Worm (Caenorhabditis elegans): ENCODE measurements around the gene C27C12.3.
A peak's percentile ranks its signal among the peaks of the same experiment; 100 is the strongest.

Gene C27C12.3

DNA sequence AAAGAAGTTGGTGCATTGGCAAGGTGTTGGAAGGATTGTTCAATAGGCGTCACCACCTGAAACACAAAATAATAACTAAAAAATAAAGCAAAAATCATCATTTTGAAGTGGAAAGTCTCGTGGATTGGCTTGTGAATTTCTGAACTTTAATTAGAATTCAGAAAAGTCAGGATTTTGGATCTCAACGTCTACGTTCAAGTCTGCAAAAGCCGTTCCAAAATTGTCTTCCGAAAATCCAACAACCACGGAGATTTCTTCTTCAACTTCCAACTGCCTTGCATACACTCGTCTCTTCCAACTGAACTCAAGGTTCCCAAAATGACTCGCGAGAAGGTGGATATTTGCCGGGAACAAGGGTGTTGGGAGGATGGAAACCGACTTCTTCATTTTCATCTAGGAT lies at the start of gene C27C12.3:
Gene C27C12.3 (minus strand): TSS at position 101 of the 400 bp plus-strand sequence.
- no peak for TF ChIP-seq irx-1 (tag; optimal IDR thresholded peaks at IDR 0.05)
- no peak for TF ChIP-seq efl-1 (optimal IDR thresholded peaks at IDR 0.05)
- no peak for TF ChIP-seq efl-1 (GFP tag; optimal IDR thresholded peaks at IDR 0.05 in 1 of 2)
- no peak for TF ChIP-seq unc-86 (tag; optimal IDR thresholded peaks at IDR 0.05)
- TF ChIP-seq hlh-17 (GFP tag; optimal IDR thresholded peaks at IDR 0.05; ENCODE audit: borderline replicate concordance), result no peak

DNA sequence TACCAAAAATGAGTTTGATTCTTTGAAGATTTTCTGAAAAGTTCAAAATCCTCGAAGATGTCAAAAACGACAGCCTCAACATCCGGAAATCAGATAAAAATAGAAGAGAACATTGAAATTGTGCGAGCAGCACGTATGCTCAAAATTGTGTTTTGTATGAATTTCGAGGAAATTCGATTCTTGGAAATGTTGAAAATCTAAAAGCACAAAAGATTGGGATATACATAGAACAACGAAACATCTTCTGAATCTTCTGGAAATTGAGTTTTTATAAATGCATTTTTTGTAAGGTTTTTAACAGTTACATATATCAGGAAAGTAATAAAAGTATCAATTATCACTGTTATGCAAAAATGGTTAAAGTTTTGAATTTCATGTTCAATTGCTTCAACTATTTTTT lies 45.0 kb upstream of the C27C12.3 start:
- TF ChIP-seq ama-1 (optimal IDR thresholded peaks at IDR 0.05) (no peak), fkh-10 (GFP tag; optimal IDR thresholded peaks at IDR 0.05) (peak; percentile 50), isw-1 (GFP tag; IDR thresholded peaks at IDR 0.05) (no peak)

DNA sequence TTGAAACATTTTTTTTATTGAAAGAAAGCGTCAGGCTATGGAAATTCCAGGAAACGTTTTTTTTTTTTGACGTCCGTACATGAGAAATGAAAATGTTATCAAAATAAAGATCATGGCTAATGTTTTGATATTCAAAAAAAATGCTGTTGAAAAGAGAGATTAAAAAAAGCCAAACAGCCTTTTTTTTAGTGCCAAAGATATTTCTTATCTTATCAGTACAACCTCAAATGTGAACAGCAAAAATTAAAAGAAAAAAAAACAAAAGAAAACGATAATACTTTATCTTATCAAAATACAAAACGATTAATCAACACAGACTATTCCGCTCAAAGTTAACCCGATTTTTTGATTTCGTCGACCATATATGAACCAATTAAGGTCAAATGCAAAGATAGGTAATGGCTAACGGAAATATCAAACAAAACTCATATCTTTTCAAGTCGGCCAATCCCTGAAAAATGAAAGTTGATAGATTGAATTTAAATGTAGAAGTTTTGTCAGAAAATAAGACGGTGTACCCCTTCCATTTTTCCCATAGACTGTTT lies 41.7 kb upstream of the C27C12.3 start:
- no peak for TF ChIP-seq lir-3 (tag; optimal IDR thresholded peaks at IDR 0.05; ENCODE audit: poor library complexity)
- peak; percentile 53 for TF ChIP-seq blmp-1 (tag; optimal IDR thresholded peaks at IDR 0.05)
- peak in 2 of 6 experiments; percentile 29 to 61 for TF ChIP-seq elt-3 (tag; optimal IDR thresholded peaks at IDR 0.05)
- no peak for TF ChIP-seq hlh-17 (GFP tag; optimal IDR thresholded peaks at IDR 0.05; ENCODE audit: borderline replicate concordance)
- no peak for TF ChIP-seq tbx-2 (tag; optimal IDR thresholded peaks at IDR 0.05)

DNA sequence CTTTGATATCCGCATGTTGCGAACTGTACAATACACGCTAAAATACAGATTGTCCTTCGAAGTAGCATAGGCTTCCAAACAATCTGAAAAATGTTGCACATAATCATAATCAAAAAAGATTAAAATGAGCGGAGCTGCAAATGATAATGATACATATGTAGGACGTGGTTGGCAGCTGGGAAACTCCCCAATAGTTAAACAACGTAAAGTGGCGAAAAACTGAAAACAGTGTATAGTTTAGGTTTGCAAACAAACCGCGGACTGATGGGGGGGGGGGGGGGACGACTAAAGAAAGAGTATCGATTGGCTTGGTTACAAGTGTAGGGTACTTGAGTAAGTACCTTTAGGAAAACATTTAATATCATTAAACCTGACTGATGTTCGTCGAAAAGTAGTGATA lies 39.5 kb upstream of the C27C12.3 start, which contains the start of gene hex-5:
Gene hex-5 (minus strand): TSS at position 101 of the 400 bp plus-strand sequence.
- TF ChIP-seq nhr-77 (tag; optimal IDR thresholded peaks at IDR 0.05), result no peak

DNA sequence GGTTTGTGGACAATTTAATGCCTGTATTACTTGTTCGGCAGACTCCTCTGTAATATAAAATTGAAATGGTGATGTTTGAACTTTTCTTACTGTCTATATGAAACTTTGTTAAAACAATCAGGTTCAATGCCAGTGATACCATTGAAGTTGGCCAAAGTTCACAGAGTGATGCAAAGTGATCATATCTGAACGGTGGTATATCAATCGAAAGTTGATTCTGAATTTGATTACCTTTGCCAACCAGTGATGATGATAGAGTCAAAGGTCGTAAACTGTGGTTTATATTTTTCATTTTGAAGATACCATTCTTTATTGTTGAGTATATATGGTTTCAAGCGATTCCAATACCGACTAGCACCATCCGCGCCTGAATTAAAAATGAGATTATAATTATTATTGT lies 37.8 kb upstream of the C27C12.3 start:
- TF ChIP-seq nhr-84 (tag; optimal IDR thresholded peaks at IDR 0.05) (no peak), elt-3 (tag; optimal IDR thresholded peaks at IDR 0.05) (peak in 4 of 6 experiments; percentile 7 to 49 (median 24)), jun-1 (tag; optimal IDR thresholded peaks at IDR 0.05) (no peak), pax-3 (tag; optimal IDR thresholded peaks at IDR 0.05) (no peak), aly-2 (tag; optimal IDR thresholded peaks at IDR 0.05) (no peak), vab-15 (tag; optimal IDR thresholded peaks at IDR 0.05) (no peak), sptf-1 (tag; optimal IDR thresholded peaks at IDR 0.05) (no peak), blmp-1 (tag; optimal IDR thresholded peaks at IDR 0.05) (peak; percentile 32), lin-39 (tag; optimal IDR thresholded peaks at IDR 0.05) (no peak), nhr-11 (tag; optimal IDR thresholded peaks at IDR 0.05) (no peak), fkh-8 (tag; optimal IDR thresholded peaks at IDR 0.05) (no peak)

DNA sequence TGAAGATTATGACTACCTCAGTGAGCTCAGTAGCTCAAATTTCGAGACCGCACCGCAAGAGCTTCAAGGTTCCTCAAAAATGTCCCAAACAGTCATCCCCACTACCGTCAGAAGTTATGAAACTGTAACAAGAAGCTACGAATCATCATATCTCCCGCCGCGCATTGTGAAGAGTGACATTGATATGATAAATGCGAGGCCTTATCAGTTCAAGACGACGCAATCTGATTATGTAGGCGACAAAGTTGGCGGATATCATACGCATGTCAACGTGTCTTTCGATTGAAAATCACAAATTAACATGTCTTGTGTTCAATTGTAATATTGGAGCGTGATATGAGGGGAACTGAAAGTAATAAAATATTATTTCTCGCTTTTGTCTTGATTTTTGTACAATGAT lies 34.8 kb upstream of the C27C12.3 start:
- TF ChIP-seq jun-1 (tag; optimal IDR thresholded peaks at IDR 0.05) (no peak), elt-3 (tag; optimal IDR thresholded peaks at IDR 0.05) (peak in 1 of 6 experiments; percentile 54)

DNA sequence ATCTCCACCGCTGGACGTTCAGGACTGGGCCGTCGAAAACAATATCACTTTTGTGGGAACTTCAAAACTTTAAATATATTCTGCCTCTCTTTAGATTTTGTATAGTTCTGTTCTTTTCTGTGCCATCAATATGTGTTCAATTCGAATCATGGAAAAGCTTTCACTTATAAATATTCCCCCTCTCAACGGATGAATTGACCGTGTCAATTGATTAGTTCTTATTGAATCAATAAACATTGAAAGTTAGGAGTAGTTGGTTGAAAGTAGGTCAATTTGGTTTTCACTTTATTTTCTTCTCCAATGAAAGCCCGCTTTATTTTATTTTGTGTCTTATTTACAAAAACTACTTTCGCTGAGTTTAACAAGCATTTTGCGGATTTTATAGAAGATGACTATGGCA lies 32.6 kb upstream of the C27C12.3 start, which contains the start of gene lips-8:
Gene lips-8 (plus strand): TSS at position 301 of the 400 bp plus-strand sequence.
- TF ChIP-seq efl-1 (optimal IDR thresholded peaks at IDR 0.05) (no peak), efl-1 (GFP tag; optimal IDR thresholded peaks at IDR 0.05 in 1 of 2) (no peak), rnt-1 (tag; optimal IDR thresholded peaks at IDR 0.05) (no peak), blmp-1 (tag; optimal IDR thresholded peaks at IDR 0.05) (peak; percentile 6), unc-30 (tag; optimal IDR thresholded peaks at IDR 0.05) (no peak), unc-62 (GFP tag; optimal IDR thresholded peaks at IDR 0.05) (no peak), unc-130 (tag; optimal IDR thresholded peaks at IDR 0.05) (no peak), aly-2 (tag; optimal IDR thresholded peaks at IDR 0.05) (no peak), ceh-88 (GFP tag; IDR thresholded peaks at IDR 0.05) (no peak), C04F5.9 (tag; optimal IDR thresholded peaks at IDR 0.05) (no peak)

DNA sequence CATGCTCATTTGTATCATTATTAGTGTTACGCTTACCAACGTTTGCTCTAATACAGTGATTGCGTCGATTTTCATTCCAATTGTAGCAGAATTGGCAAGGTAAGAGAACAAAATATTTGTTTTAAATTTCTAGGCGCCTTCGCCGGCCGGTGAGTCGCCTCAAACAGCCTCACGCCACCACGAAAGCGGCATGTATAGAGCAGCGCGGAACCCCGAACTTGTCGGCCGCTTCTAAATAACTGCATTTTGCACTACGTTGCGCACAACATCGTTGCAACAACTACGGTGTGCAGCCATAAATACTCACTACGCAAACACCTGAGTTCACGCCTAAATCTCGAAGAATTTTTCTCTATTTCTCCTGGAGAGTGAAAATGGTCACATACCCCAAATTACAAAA lies 31.5 kb upstream of the C27C12.3 start:
- TF ChIP-seq elt-2 (tag; optimal IDR thresholded peaks at IDR 0.05) (no peak), snpc-4 (tag; optimal IDR thresholded peaks at IDR 0.05) (peak; percentile 49), efl-1 (optimal IDR thresholded peaks at IDR 0.05) (no peak), efl-1 (GFP tag; optimal IDR thresholded peaks at IDR 0.05 in 1 of 2) (peak in 1 of 2 experiments; percentile 3), fos-1 (tag; optimal IDR thresholded peaks at IDR 0.05) (no peak)
